Worm (Caenorhabditis elegans): ENCODE measurements around the gene ptr-18.
A peak's percentile ranks its signal among the peaks of the same experiment; 100 is the strongest.

Gene ptr-18

DNA sequence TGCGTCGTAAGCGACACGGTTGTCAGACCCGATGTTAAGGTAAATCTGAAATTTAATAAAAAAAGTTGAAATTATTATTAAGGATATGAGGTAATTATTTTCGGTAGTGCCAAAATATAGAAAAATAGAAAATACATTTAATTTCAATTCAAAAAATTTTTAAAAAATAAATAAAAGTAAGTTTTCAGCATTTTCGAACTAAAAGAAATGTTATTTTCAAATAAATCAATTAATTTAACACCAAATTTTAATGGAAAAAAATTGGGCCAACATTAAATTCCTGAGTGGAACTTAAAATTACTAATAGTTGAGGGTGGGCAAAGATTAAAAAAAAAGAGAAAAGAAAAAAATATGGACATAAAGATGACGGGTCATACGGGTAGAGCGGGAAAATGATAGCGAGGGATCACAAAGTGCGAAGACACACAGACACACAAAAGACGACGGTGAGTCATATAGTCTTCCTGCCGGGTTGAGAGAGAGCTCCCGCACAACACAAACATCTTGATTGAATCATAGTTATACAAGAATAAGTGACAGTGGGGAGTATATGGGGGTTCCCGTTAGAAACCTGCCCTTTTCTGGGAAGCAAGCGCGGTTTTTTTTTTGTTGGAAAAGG is 60.6 kb downstream of the ptr-18 start, which contains the start of gene max-2:
TSS of gene max-2 (minus strand) at position 51 of the 619 bp plus-strand sequence.
- no peak for TF ChIP-seq daf-19 (GFP tag; conservative IDR thresholded peaks at IDR 0.05)
- TF ChIP-seq mep-1 (tag; optimal IDR thresholded peaks at IDR 0.05), result peak; percentile 35
- TF ChIP-seq hlh-11 (tag; optimal IDR thresholded peaks at IDR 0.05), result peak; percentile 33
- TF ChIP-seq dmd-6 (GFP tag; IDR thresholded peaks at IDR 0.05), result peak; percentile 34; the same call in 1 of the 2 replicates
- no peak for TF ChIP-seq lin-29 (GFP tag; IDR thresholded peaks at IDR 0.05)
- no peak for TF ChIP-seq ZK337.2 (GFP tag; IDR thresholded peaks at IDR 0.05)
- peak in 1 of 2 experiments; percentile 26 for TF ChIP-seq lsy-2 (tag; optimal IDR thresholded peaks at IDR 0.05)
- TF ChIP-seq dve-1 (tag; optimal IDR thresholded peaks at IDR 0.05; ENCODE audit: insufficient read depth), result peak; percentile 67
- no peak for TF ChIP-seq daf-16 (GFP tag; optimal IDR thresholded peaks at IDR 0.05)
- TF ChIP-seq daf-16 (tag; optimal IDR thresholded peaks at IDR 0.05), result peak; percentile 24
- no peak for TF ChIP-seq T20F7.1 (GFP tag; optimal IDR thresholded peaks at IDR 0.05)
- no peak for TF ChIP-seq dmd-8 (GFP tag; IDR thresholded peaks at IDR 0.05)
- no peak for TF ChIP-seq nhr-25 (tag; optimal IDR thresholded peaks at IDR 0.05; ENCODE audit: borderline replicate concordance, insufficient read depth)
- no peak for TF ChIP-seq pha-4 (GFP tag; IDR thresholded peaks at IDR 0.05)
- TF ChIP-seq pha-4 (tag; optimal IDR thresholded peaks at IDR 0.05), result peak; percentile 27
- TF ChIP-seq zip-11 (GFP tag; IDR thresholded peaks at IDR 0.05), result no peak
- no peak for TF ChIP-seq nhr-10 (tag; optimal IDR thresholded peaks at IDR 0.05)
- no peak for TF ChIP-seq Y75B8A.6 (GFP tag; IDR thresholded peaks at IDR 0.05)
- no peak for TF ChIP-seq mxl-2 (GFP tag; conservative IDR thresholded peaks at IDR 0.05)
- peak; percentile 52 for TF ChIP-seq nhr-28 (tag; optimal IDR thresholded peaks at IDR 0.05)
- TF ChIP-seq Y105C5A.15 (GFP tag; IDR thresholded peaks at IDR 0.05), result no peak
- no peak for TF ChIP-seq attf-4 (tag; optimal IDR thresholded peaks at IDR 0.05)
- no peak for TF ChIP-seq lin-39 (tag; optimal IDR thresholded peaks at IDR 0.05)
- TF ChIP-seq pqm-1 (tag; optimal IDR thresholded peaks at IDR 0.05), result peak; percentile 34
- no peak for TF ChIP-seq ceh-82 (tag; optimal IDR thresholded peaks at IDR 0.05)
- no peak for TF ChIP-seq T26A8.4 (GFP tag; IDR thresholded peaks at IDR 0.05)
- TF ChIP-seq hlh-30 (tag; optimal IDR thresholded peaks at IDR 0.05; ENCODE audit: insufficient read depth), result peak; percentile 21
- TF ChIP-seq set-16 (GFP tag; IDR thresholded peaks at IDR 0.05), result no peak
- TF ChIP-seq unc-62 (GFP tag; optimal IDR thresholded peaks at IDR 0.05 in 1 of 2), result no peak
- TF ChIP-seq unc-62 (tag; optimal IDR thresholded peaks at IDR 0.05), result no peak
- TF ChIP-seq daf-8 (GFP tag; IDR thresholded peaks at IDR 0.05), result no peak
- peak; percentile 64 for TF ChIP-seq nhr-6 (tag; optimal IDR thresholded peaks at IDR 0.05)
- TF ChIP-seq nhr-41 (GFP tag; IDR thresholded peaks at IDR 0.05), result 0 out of 2 replicates have a peak, but pooled peaks have one; percentile 39
